Fruit fly (Drosophila melanogaster) whole organism, prepupa: ENCODE results near the gene CG40198.
"Not testable (repeated sequence)": the region's sequence is repeated elsewhere in the genome, so short reads cannot be mapped to it uniquely, and the experiment has no call there.

Experiments
- Blimp-1 ChIP-seq: fragments of 200-800 bp; sonication (Bioruptor generic); optimal IDR thresholded peaks from 3 replicates; lab custom pipeline; 2017; ENCODE audit warnings: missing biosample characterization, missing genetic modification characterization, mild to moderate bottlenecking, moderate library complexity, missing genetic modification reagents
- CG10631 ChIP-seq: fragments of 200-800 bp; sonication (Bioruptor generic); optimal IDR thresholded peaks from 2 replicates; lab custom pipeline; 2016; ENCODE audit warnings: missing biosample characterization, missing genetic modification characterization
- CG10669 ChIP-seq: fragments of 200-800 bp; sonication (Bioruptor generic); optimal IDR thresholded peaks from 3 replicates; lab custom pipeline; 2018; ENCODE audit warnings: missing biosample characterization, mild to moderate bottlenecking, missing genetic modification characterization, moderate library complexity
- CG11762 ChIP-seq: fragments of 200-800 bp; sonication (Bioruptor generic); optimal IDR thresholded peaks from 3 replicates; lab custom pipeline; 2016; ENCODE audit warnings: missing biosample characterization, missing genetic modification characterization; ENCODE audit not compliant: insufficient read depth
- CG11902 ChIP-seq: fragments of 200-800 bp; sonication (Bioruptor generic); optimal IDR thresholded peaks from 3 replicates; lab custom pipeline; 2016; ENCODE audit warnings: missing biosample characterization, missing genetic modification characterization
- CG16779 ChIP-seq: fragments of 200-800 bp; sonication (Bioruptor generic); optimal IDR thresholded peaks from 3 replicates; lab custom pipeline; 2017; ENCODE audit warnings: missing biosample characterization, mild to moderate bottlenecking, missing genetic modification characterization
- CG3032 ChIP-seq: fragments of 200-800 bp; optimal IDR thresholded peaks from 2 replicates; lab custom pipeline; 2019; ENCODE audit warnings: missing biosample characterization, mild to moderate bottlenecking, missing genetic modification characterization, moderate library complexity
- CG31627 ChIP-seq: fragments of 200-800 bp; sonication (Bioruptor generic); optimal IDR thresholded peaks from 3 replicates; lab custom pipeline; 2016; ENCODE audit warnings: missing biosample characterization, missing genetic modification characterization
- CG32006 ChIP-seq: fragments of 200-800 bp; sonication (Bioruptor generic); optimal IDR thresholded peaks from 3 replicates; lab custom pipeline; 2017; ENCODE audit warnings: missing biosample characterization, mild to moderate bottlenecking, missing genetic modification characterization
- CG4318 ChIP-seq: fragments of 200-800 bp; sonication (Bioruptor generic); optimal IDR thresholded peaks from 3 replicates; lab custom pipeline; 2017; ENCODE audit warnings: missing biosample characterization, mild to moderate bottlenecking, missing genetic modification characterization
- CG6163 ChIP-seq: fragments of 200-800 bp; sonication (Bioruptor generic); IDR thresholded peaks from 3 replicates; pipeline ENCODE4 v1.3.6; 2022; ENCODE audit warnings: missing biosample characterization, missing genetic modification characterization
- CG6276 ChIP-seq: fragments of 200-800 bp; sonication (Bioruptor generic); optimal IDR thresholded peaks from 2 replicates; lab custom pipeline; 2017; ENCODE audit warnings: missing biosample characterization, mild to moderate bottlenecking, missing genetic modification characterization
- CG6792 ChIP-seq: fragments of 200-800 bp; sonication (Bioruptor generic); optimal IDR thresholded peaks from 3 replicates; lab custom pipeline; 2016; ENCODE audit warnings: missing biosample characterization, missing genetic modification characterization
- CG6808 ChIP-seq: fragments of 200-800 bp; sonication (Bioruptor generic); optimal IDR thresholded peaks from 3 replicates; lab custom pipeline; 2017; ENCODE audit warnings: missing biosample characterization, missing genetic modification characterization, mild to moderate bottlenecking, moderate library complexity, missing genetic modification reagents
- CG7368 ChIP-seq: fragments of 200-800 bp; sonication (Bioruptor generic); optimal IDR thresholded peaks from 3 replicates; lab custom pipeline; 2016; ENCODE audit warnings: missing biosample characterization, missing genetic modification characterization
- CG8319 ChIP-seq: fragments of 200-800 bp; sonication (Bioruptor generic); optimal IDR thresholded peaks from 3 replicates; lab custom pipeline; 2016; ENCODE audit warnings: missing biosample characterization, missing genetic modification characterization
- CG8632 ChIP-seq: fragments of 200-800 bp; sonication (Bioruptor generic); optimal IDR thresholded peaks from 3 replicates; lab custom pipeline; 2016; ENCODE audit warnings: missing biosample characterization, missing genetic modification characterization
- CG9139 ChIP-seq: fragments of 200-800 bp; sonication (Bioruptor generic); optimal IDR thresholded peaks from 3 replicates; lab custom pipeline; 2017; ENCODE audit warnings: missing biosample characterization, mild to moderate bottlenecking, missing genetic modification characterization
- Eip75B ChIP-seq: fragments of 200-800 bp; sonication (Bioruptor generic); optimal IDR thresholded peaks from 3 replicates; lab custom pipeline; 2016; ENCODE audit warnings: missing biosample characterization, missing genetic modification characterization
- Eip78C ChIP-seq: fragments of 200-800 bp; sonication (Bioruptor generic); peaks from one replicate; lab custom pipeline; 2016; ENCODE audit warnings: missing biosample characterization, missing genetic modification characterization
- Eip93F ChIP-seq: fragments of 200-800 bp; sonication (Bioruptor generic); optimal IDR thresholded peaks from 2 replicates; lab custom pipeline; 2016; ENCODE audit warnings: missing biosample characterization, mild to moderate bottlenecking, missing genetic modification characterization
- Ets21C ChIP-seq: fragments of 200-800 bp; sonication (Bioruptor generic); optimal IDR thresholded peaks from 3 replicates; lab custom pipeline; 2016; ENCODE audit warnings: missing biosample characterization, missing genetic modification characterization
- Gug ChIP-seq: fragments of 200-800 bp; sonication (Bioruptor generic); IDR thresholded peaks from 2 replicates; pipeline ENCODE4 v1.3.6; 2022; ENCODE audit warnings: missing biosample characterization, missing genetic modification characterization
- Hr38 ChIP-seq: sonication (Bioruptor generic); optimal IDR thresholded peaks from 2 replicates; lab custom pipeline; 2016; ENCODE audit warnings: missing biosample characterization, missing genetic modification characterization
- Hr4 ChIP-seq: fragments of 200-800 bp; sonication (Bioruptor generic); optimal IDR thresholded peaks from 3 replicates; lab custom pipeline; 2016; ENCODE audit warnings: missing biosample characterization, missing genetic modification characterization
- Lpt ChIP-seq: fragments of 200-800 bp; sonication (Bioruptor generic); optimal IDR thresholded peaks from 3 replicates; lab custom pipeline; 2016; ENCODE audit warnings: missing biosample characterization, missing genetic modification characterization
- Met ChIP-seq: fragments of 200-800 bp; sonication (Bioruptor generic); optimal IDR thresholded peaks from 3 replicates; lab custom pipeline; 2016; ENCODE audit warnings: missing biosample characterization, missing genetic modification characterization
- OdsH ChIP-seq: fragments of 200-800 bp; sonication (Bioruptor generic); optimal IDR thresholded peaks from 3 replicates; lab custom pipeline; 2016; ENCODE audit warnings: missing biosample characterization, missing genetic modification characterization
- Sox102F ChIP-seq: fragments of 200-800 bp; sonication (Bioruptor generic); optimal IDR thresholded peaks from 2 replicates; lab custom pipeline; 2016; ENCODE audit warnings: missing biosample characterization, mild to moderate bottlenecking, missing genetic modification characterization
- Sox14 ChIP-seq: fragments of 200-800 bp; sonication (Bioruptor generic); optimal IDR thresholded peaks from 3 replicates; lab custom pipeline; 2016; ENCODE audit warnings: missing biosample characterization, missing genetic modification characterization
- acj6 ChIP-seq: fragments of 200-800 bp; sonication (Bioruptor generic); optimal IDR thresholded peaks from 3 replicates; lab custom pipeline; 2016; ENCODE audit warnings: missing biosample characterization, missing genetic modification characterization
- cyc ChIP-seq: fragments of 200-800 bp; sonication (Bioruptor generic); optimal IDR thresholded peaks from 3 replicates; lab custom pipeline; 2016; ENCODE audit warnings: missing biosample characterization, missing genetic modification characterization
- dac ChIP-seq: fragments of 200-800 bp; sonication (Bioruptor generic); optimal IDR thresholded peaks from 2 replicates; lab custom pipeline; 2017; ENCODE audit warnings: missing biosample characterization, mild to moderate bottlenecking, missing genetic modification characterization
- dsx ChIP-seq: fragments of 200-800 bp; optimal IDR thresholded peaks from 3 replicates; lab custom pipeline; 2019; ENCODE audit warnings: missing biosample characterization, mild to moderate bottlenecking, missing genetic modification characterization, moderate library complexity; ENCODE audit not compliant: poor library complexity, severe bottlenecking
- esn ChIP-seq: fragments of 200-800 bp; sonication (Bioruptor generic); optimal IDR thresholded peaks from 2 replicates; lab custom pipeline; 2016; ENCODE audit warnings: missing biosample characterization, mild to moderate bottlenecking, missing genetic modification characterization, moderate library complexity
- fd59A ChIP-seq: fragments of 200-800 bp; sonication (Bioruptor generic); optimal IDR thresholded peaks from 2 replicates; lab custom pipeline; 2017; ENCODE audit warnings: missing biosample characterization, mild to moderate bottlenecking, missing genetic modification characterization, missing genetic modification reagents
- fd85E ChIP-seq: fragments of 200-800 bp; sonication (Bioruptor generic); optimal IDR thresholded peaks from 3 replicates; lab custom pipeline; 2016; ENCODE audit warnings: missing biosample characterization, missing genetic modification characterization
- fkh ChIP-seq: fragments of 200-800 bp; sonication (Bioruptor generic); optimal IDR thresholded peaks from 3 replicates; lab custom pipeline; 2017; ENCODE audit warnings: missing biosample characterization, mild to moderate bottlenecking, missing genetic modification characterization, moderate library complexity
- lz ChIP-seq: fragments of 200-800 bp; sonication (Bioruptor generic); optimal IDR thresholded peaks from 3 replicates; lab custom pipeline; 2016; ENCODE audit warnings: missing biosample characterization, missing genetic modification characterization
- net ChIP-seq: fragments of 200-800 bp; sonication (Bioruptor generic); optimal IDR thresholded peaks from 3 replicates; lab custom pipeline; 2016; ENCODE audit warnings: missing biosample characterization, missing genetic modification characterization
- salr ChIP-seq, 2 experiments: fragments of 200-800 bp; sonication (Bioruptor generic); optimal IDR thresholded peaks; 3 replicates each; lab custom pipeline; 2016 to 2018; ENCODE audit warnings: missing biosample characterization in 2 of 2, missing genetic modification characterization in 2 of 2, mild to moderate bottlenecking in 1 of 2
- spab ChIP-seq: fragments of 200-800 bp; sonication (Bioruptor generic); optimal IDR thresholded peaks from 2 replicates; lab custom pipeline; 2017; ENCODE audit warnings: missing biosample characterization, mild to moderate bottlenecking, missing genetic modification characterization, missing genetic modification reagents
- ss ChIP-seq, 2 experiments: fragments of 200-800 bp; sonication (Bioruptor generic); optimal IDR thresholded peaks; 2 replicates in 1 of 2; 3 replicates in 1 of 2; lab custom pipeline; 2017 to 2018; ENCODE audit warnings: mild to moderate bottlenecking in 2 of 2, missing biosample characterization in 2 of 2, missing genetic modification characterization in 2 of 2, moderate library complexity in 1 of 2
- svp ChIP-seq: fragments of 200-800 bp; sonication (Bioruptor generic); peaks from one replicate; lab custom pipeline; 2016; ENCODE audit warnings: missing biosample characterization, missing genetic modification characterization
- topi ChIP-seq: fragments of 200-800 bp; sonication (Bioruptor generic); optimal IDR thresholded peaks from 3 replicates; lab custom pipeline; 2016; ENCODE audit warnings: missing biosample characterization, missing genetic modification characterization
- vri ChIP-seq: fragments of 200-800 bp; sonication (Bioruptor generic); optimal IDR thresholded peaks from 3 replicates; lab custom pipeline; 2016; ENCODE audit warnings: missing biosample characterization, mild to moderate bottlenecking, missing genetic modification characterization

Gene CG40198

dm6 chr3R:4162135-4162534 is at the start of gene CG40198:
Gene CG40198, minus strand, starts transcription at chr3R:4162235.
- TF ChIP-seq spab (no peak), Hr4 (no peak), Sox102F (GFP tag; lab: Kevin White, UChicago) (no peak), net (GFP tag; lab: Kevin White, UChicago) (no peak), CG10669 (GFP tag; lab: Kevin White, UChicago) (no peak), Eip78C (GFP tag; lab: Kevin White, UChicago) (no peak), CG4318 (no peak), salr (GFP tag; optimal IDR thresholded peaks at IDR 0.05; lab: Kevin White, UChicago) (no peak), Met (no peak), CG10631 (no peak), acj6 (GFP tag; lab: Kevin White, UChicago) (no peak), CG11762 (GFP tag; lab: Kevin White, UChicago) (no peak), Hr38 (no peak), cyc (GFP tag; lab: Kevin White, UChicago) (no peak)
- TF ChIP-seq, all 60 proteins: peak for 0

dm6 chr3R:4211483-4211882 is 49.4 kb upstream of the CG40198 start, which contains the start of gene aux:
Gene aux, plus strand, starts transcription at chr3R:4211783.
- not testable (repeated sequence) for TF ChIP-seq Eip75B (GFP tag; lab: Kevin White, UChicago); CG9139 (GFP tag; lab: Kevin White, UChicago); dac

dm6 chr3R:4197055-4197454 is 35.0 kb upstream of the CG40198 start, which contains the start of gene beta-Man:
Gene beta-Man, plus strand, starts transcription at chr3R:4197206.
- no peak for TF ChIP-seq Hr38
- TF ChIP-seq dac = no peak
- TF ChIP-seq CG8319 = no peak
- no peak for TF ChIP-seq Gug (GFP tag; lab: Robert Waterston, UW)
- no peak for TF ChIP-seq CG31627 (GFP tag; lab: Kevin White, UChicago)
- TF ChIP-seq Eip75B (GFP tag; lab: Kevin White, UChicago) = no peak
- TF ChIP-seq Eip93F (GFP tag; lab: Kevin White, UChicago) = no peak
- TF ChIP-seq CG4318 = no peak
- TF ChIP-seq CG7368 (GFP tag; lab: Kevin White, UChicago) = no peak
- no peak for TF ChIP-seq CG6276 (GFP tag; lab: Kevin White, UChicago)
- no peak for TF ChIP-seq Hr4
- no peak for TF ChIP-seq CG8632 (GFP tag; lab: Kevin White, UChicago)
- no peak for TF ChIP-seq CG16779 (tag; lab: Kevin White, UChicago)
- TF ChIP-seq net (GFP tag; lab: Kevin White, UChicago) = no peak
- TF ChIP-seq vri (GFP tag; lab: Kevin White, UChicago) = no peak
- no peak for TF ChIP-seq spab
- TF ChIP-seq Sox14 (GFP tag; lab: Kevin White, UChicago) = peak; percentile 14
- TF ChIP-seq OdsH (GFP tag; lab: Kevin White, UChicago) = no peak
- no peak for TF ChIP-seq ss (GFP tag; optimal IDR thresholded peaks at IDR 0.05; lab: Kevin White, UChicago)
- peak; percentile 31 for TF ChIP-seq CG9139 (GFP tag; lab: Kevin White, UChicago)
- TF ChIP-seq CG11902 = no peak
- no peak for TF ChIP-seq CG32006
- no peak for TF ChIP-seq Ets21C
- no peak for TF ChIP-seq fkh (GFP tag; lab: Kevin White, UChicago)
- no peak for TF ChIP-seq topi (GFP tag; lab: Kevin White, UChicago)
- no peak for TF ChIP-seq CG6163 (GFP tag; lab: Robert Waterston, UW)
- no peak for TF ChIP-seq CG10631
- peak; percentile 12 for TF ChIP-seq esn (GFP tag; lab: Kevin White, UChicago)
- TF ChIP-seq CG3032 (tag; lab: Kevin White, UChicago) = no peak
- no peak for TF ChIP-seq Met
- no peak for TF ChIP-seq lz (GFP tag; lab: Kevin White, UChicago)
- no peak for TF ChIP-seq salr (GFP tag; optimal IDR thresholded peaks at IDR 0.05; lab: Kevin White, UChicago)
- no peak for TF ChIP-seq fd85E (GFP tag; lab: Kevin White, UChicago)
- no peak for TF ChIP-seq svp
- peak; percentile 17 for TF ChIP-seq Sox102F (GFP tag; lab: Kevin White, UChicago)
- no peak for TF ChIP-seq fd59A (GFP tag; lab: Kevin White, UChicago)
- peak; percentile 8 for TF ChIP-seq dsx (GFP tag; lab: Kevin White, UChicago)
- peak; percentile 9 for TF ChIP-seq Lpt (GFP tag; lab: Kevin White, UChicago)
- TF ChIP-seq CG11762 (GFP tag; lab: Kevin White, UChicago) = no peak
- TF ChIP-seq CG6792 (GFP tag; lab: Kevin White, UChicago) = no peak
- TF ChIP-seq CG10669 (GFP tag; lab: Kevin White, UChicago) = no peak
- TF ChIP-seq Eip78C (GFP tag; lab: Kevin White, UChicago) = peak; percentile 68
- TF ChIP-seq CG6808 (GFP tag; lab: Kevin White, UChicago) = no peak
- peak; percentile 81 for TF ChIP-seq Blimp-1
